Fruit fly (Drosophila melanogaster): Measurements from ENCODE around the gene CG13385.

DNA sequence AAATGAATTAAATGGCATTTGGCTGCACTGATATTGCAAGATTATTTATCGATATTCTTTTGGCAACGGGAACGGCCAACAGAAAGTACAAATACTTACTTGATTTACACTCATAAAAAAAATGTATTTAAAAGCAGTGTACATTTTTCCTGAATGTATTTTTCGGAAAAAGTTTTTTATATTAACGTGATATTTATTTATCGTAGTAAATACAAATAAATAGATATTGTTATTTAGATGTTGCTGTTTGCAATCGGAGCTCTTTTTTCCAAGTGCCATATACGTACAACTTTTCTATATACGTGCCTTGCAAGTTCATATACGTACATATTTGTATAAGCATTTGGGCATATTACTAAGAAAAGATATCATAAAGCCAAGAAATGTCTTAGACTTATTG is 45.1 kb upstream of the CG13385 start:
- TF ChIP-seq Mio (GFP tag; optimal IDR thresholded peaks at IDR 0.05): no peak
- TF ChIP-seq Hr83 (GFP tag; optimal IDR thresholded peaks at IDR 0.05; ENCODE audit: poor library complexity, severe bottlenecking): no peak
- no peak for TF ChIP-seq sv (GFP tag; optimal IDR thresholded peaks at IDR 0.05)

All from whole organism, wandering third instar larva.